Worm (Caenorhabditis elegans): ENCODE results near the gene F47F2.3.

Gene F47F2.3

DNA sequence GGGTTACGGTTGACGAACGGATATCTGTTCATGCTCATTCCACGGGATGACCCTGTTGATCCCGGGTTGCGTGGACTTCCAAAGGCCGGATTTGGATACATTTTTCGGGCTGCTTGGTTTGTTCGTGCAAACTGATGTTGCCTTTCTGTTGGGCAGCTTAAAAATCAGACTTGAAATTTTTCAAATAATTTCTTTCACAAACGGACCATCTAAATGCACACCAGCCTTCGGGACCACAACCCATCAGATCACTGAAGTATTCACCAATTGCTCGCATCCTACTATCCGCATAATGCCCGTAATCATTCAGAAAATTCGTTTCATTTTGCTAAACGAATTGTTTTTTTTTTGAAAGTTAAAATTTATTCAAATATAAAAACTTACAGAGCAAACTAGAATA, at the start of gene F47F2.3:
F47F2.3 (minus strand) TSS at position 101 of the 400 bp plus-strand sequence.
- TF ChIP-seq pha-2 (tag; optimal IDR thresholded peaks at IDR 0.05) (no peak), unc-3 (GFP tag; conservative IDR thresholded peaks at IDR 0.05) (no peak), unc-3 (tag; optimal IDR thresholded peaks at IDR 0.05) (no peak), hlh-13 (GFP tag; optimal IDR thresholded peaks at IDR 0.05) (no peak), nhr-232 (tag; optimal IDR thresholded peaks at IDR 0.05) (no peak), unc-55 (GFP tag; optimal IDR thresholded peaks at IDR 0.05) (no peak), lin-11 (tag; optimal IDR thresholded peaks at IDR 0.05) (no peak), nfya-1 (tag; optimal IDR thresholded peaks at IDR 0.05) (no peak), dmd-4 (tag; optimal IDR thresholded peaks at IDR 0.05; ENCODE audit: borderline replicate concordance) (no peak), ttx-3 (tag; optimal IDR thresholded peaks at IDR 0.05) (no peak), ceh-22 (tag; optimal IDR thresholded peaks at IDR 0.05) (no peak), ceh-30 (tag; optimal IDR thresholded peaks at IDR 0.05) (no peak)

DNA sequence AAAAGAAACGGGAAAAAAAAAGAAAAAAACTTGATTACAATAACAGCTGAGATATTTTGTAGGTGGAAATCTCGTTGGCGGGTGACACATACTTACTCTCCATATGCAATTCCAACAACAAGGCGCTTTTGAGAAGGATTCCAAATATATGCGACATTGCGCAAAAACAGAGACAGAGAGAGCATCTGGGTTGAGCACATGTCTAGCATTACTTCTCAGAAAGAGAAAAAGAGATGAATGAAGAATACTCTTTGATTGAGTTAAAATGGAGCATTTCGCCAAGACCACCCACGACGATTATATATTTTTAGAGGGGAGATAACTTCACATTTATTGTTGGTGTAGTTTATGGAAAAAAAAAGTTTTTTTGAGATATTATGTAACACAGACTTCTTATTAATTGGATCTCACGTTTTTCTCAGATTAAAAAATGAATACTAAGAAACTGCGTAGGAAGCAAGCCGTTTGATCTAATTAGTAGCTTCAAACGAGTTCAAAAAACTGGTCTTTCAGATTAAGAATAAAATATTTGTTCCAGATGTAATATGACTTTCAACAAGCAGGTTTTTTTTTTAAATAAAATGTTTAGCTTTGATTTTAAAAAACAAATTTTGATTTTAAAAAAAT, 49.6 kb upstream of the F47F2.3 start:
- no peak for TF ChIP-seq unc-86 (tag; optimal IDR thresholded peaks at IDR 0.05)
- no peak for TF ChIP-seq mec-3 (tag; optimal IDR thresholded peaks at IDR 0.05; ENCODE audit: borderline replicate concordance)
- no peak for TF ChIP-seq lin-11 (tag; optimal IDR thresholded peaks at IDR 0.05)
- no peak for TF ChIP-seq ceh-18 (tag; optimal IDR thresholded peaks at IDR 0.05)
- no peak for TF ChIP-seq che-1 (tag; optimal IDR thresholded peaks at IDR 0.05)
- no peak for TF ChIP-seq pat-9 (tag; optimal IDR thresholded peaks at IDR 0.05)
- TF ChIP-seq unc-42 (tag; optimal IDR thresholded peaks at IDR 0.05) = peak; percentile 38

DNA sequence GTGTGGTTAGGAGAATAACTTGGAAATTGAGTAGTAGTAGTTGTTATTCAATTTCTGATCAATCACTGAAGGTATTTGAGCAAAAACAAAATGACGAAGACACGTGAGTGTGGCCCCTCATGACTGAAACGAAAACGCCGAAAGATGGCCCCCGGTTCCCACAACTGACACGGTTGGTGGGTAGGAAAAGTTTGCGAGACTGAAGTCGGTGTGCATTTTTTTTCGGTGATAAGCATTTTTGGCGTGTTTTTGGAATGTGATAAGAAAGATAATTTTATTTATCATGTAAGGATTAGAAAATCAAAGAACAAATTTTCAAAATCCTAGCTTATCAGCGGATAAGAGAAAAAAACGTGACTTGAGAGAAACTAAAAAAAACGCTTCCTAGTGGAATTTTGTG, 48.6 kb upstream of the F47F2.3 start:
- no peak for TF ChIP-seq pat-9 (tag; optimal IDR thresholded peaks at IDR 0.05)
- TF ChIP-seq elt-2 (tag; optimal IDR thresholded peaks at IDR 0.05) = peak; percentile 35
- no peak for TF ChIP-seq hlh-6 (tag; optimal IDR thresholded peaks at IDR 0.05)
- TF ChIP-seq K09A11.1 (tag; optimal IDR thresholded peaks at IDR 0.05; ENCODE audit: insufficient read depth) = no peak
- TF ChIP-seq hlh-15 (tag; optimal IDR thresholded peaks at IDR 0.05) = no peak

DNA sequence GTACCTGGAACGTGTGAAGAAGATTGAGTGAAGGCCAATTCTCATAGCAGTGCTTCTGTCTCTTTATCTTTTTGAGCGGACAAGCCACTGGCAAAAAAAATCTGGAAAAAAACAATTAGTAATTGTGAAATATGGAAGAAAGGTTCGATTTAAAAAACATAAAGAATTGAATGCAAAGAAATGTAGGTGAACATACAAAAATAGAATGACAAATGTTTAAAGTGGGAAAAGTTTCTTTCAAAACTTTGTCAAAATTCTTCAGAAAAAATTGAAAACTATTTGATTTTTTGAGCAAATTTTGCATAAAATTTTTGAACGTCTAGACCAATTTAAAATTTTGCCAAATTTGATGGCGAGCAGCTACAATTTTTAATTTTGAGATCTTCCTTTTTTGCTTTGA, 47.7 kb upstream of the F47F2.3 start, which contains the start of gene ptp-4A2:
ptp-4A2 (minus strand) TSS at position 101 of the 400 bp plus-strand sequence.
- TF ChIP-seq hlh-15 (tag; optimal IDR thresholded peaks at IDR 0.05) (no peak), ceh-48 (tag; optimal IDR thresholded peaks at IDR 0.05) (no peak), C38D4.7 (GFP tag; optimal IDR thresholded peaks at IDR 0.05) (no peak), fax-1 (tag; optimal IDR thresholded peaks at IDR 0.05) (no peak), unc-55 (GFP tag; optimal IDR thresholded peaks at IDR 0.05) (no peak), elt-4 (tag; optimal IDR thresholded peaks at IDR 0.05) (no peak), gmeb-2 (tag; optimal IDR thresholded peaks at IDR 0.05) (no peak), ceh-19 (GFP tag; optimal IDR thresholded peaks at IDR 0.05) (no peak), ceh-30 (tag; optimal IDR thresholded peaks at IDR 0.05) (no peak), unc-86 (tag; optimal IDR thresholded peaks at IDR 0.05) (no peak), T23F11.4 (GFP tag; optimal IDR thresholded peaks at IDR 0.05) (no peak), nhr-232 (tag; optimal IDR thresholded peaks at IDR 0.05) (no peak)

DNA sequence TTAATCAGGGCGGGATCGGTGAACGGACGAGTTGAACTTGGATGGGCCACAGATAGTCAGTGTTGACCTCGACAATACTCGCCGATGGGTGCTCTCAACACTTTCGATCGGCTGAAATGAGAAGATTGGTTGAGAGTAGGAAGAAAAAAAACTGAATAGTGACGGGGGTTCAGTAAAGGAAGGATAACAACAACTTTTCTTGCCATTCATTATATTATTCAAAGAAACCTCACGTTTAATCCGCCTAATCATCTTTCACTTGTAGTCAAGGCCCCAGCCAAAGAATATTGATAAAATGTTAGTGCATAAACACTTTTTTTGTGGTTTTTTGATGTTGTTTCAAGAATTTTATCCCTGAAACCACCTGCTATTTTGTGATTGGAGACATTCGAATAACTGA, 46.8 kb upstream of the F47F2.3 start, which contains the start of gene T19D2.13:
T19D2.13 (minus strand) TSS at position 101 of the 400 bp plus-strand sequence.
- TF ChIP-seq eyg-1 (tag; optimal IDR thresholded peaks at IDR 0.05) (no peak), nhr-232 (tag; optimal IDR thresholded peaks at IDR 0.05) (no peak), F13H6.1 (tag; optimal IDR thresholded peaks at IDR 0.05) (no peak), lim-6 (tag; optimal IDR thresholded peaks at IDR 0.05) (no peak), hlh-8 (tag; optimal IDR thresholded peaks at IDR 0.05) (no peak), ahr-1 (tag; optimal IDR thresholded peaks at IDR 0.05) (no peak), odd-2 (tag; optimal IDR thresholded peaks at IDR 0.05) (no peak), fax-1 (tag; optimal IDR thresholded peaks at IDR 0.05) (no peak), tbx-2 (tag; optimal IDR thresholded peaks at IDR 0.05) (no peak), unc-86 (tag; optimal IDR thresholded peaks at IDR 0.05) (no peak), ceh-48 (tag; optimal IDR thresholded peaks at IDR 0.05) (no peak), tbx-7 (tag; optimal IDR thresholded peaks at IDR 0.05) (no peak), hlh-6 (tag; optimal IDR thresholded peaks at IDR 0.05) (no peak), sdc-2 (tag; optimal IDR thresholded peaks at IDR 0.05) (no peak), ttx-3 (tag; optimal IDR thresholded peaks at IDR 0.05) (no peak), Y22D7AL.16 (tag; optimal IDR thresholded peaks at IDR 0.05) (no peak), ceh-30 (tag; optimal IDR thresholded peaks at IDR 0.05) (no peak), rnt-1 (tag; optimal IDR thresholded peaks at IDR 0.05) (no peak)
